Worm (Caenorhabditis elegans) whole organism, young adult: ENCODE measurements around the gene R11H6.4.

ENCODE experiments used
- B0019.2 ChIP-seq: fragments of 200-800 bp; sonication (Bioruptor generic); conservative IDR thresholded peaks from 2 replicates; pipeline ENCODE4 v1.3.6; 2022; ENCODE audit warnings: missing genetic modification reagents, missing genetic modification characterization, missing compliant biosample characterization
- B0336.3 ChIP-seq: fragments of 200-800 bp; sonication (Bioruptor generic); IDR thresholded peaks from 2 replicates; pipeline ENCODE4 v1.3.6; 2022; ENCODE audit warnings: missing genetic modification characterization, missing compliant biosample characterization
- F22D6.2 ChIP-seq: sonication (generic microtip); optimal IDR thresholded peaks from 2 replicates; lab custom pipeline; 2016; ENCODE audit warnings: mild to moderate bottlenecking, missing genetic modification characterization, missing compliant biosample characterization
- F39B2.1 ChIP-seq: fragments of 200-800 bp; sonication (Bioruptor generic); IDR thresholded peaks from 2 replicates; pipeline ENCODE4 v1.3.6; 2022; ENCODE audit warnings: missing genetic modification reagents, missing genetic modification characterization, missing compliant biosample characterization
- F57A8.1 ChIP-seq: fragments of 200-800 bp; sonication (Bioruptor generic); optimal IDR thresholded peaks from 2 replicates; lab custom pipeline; 2018; ENCODE audit warnings: mild to moderate bottlenecking, missing genetic modification characterization, moderate library complexity, missing compliant biosample characterization
- T07F8.4 ChIP-seq: sonication (generic microtip); optimal IDR thresholded peaks from 2 replicates; lab custom pipeline; 2016; ENCODE audit warnings: mild to moderate bottlenecking, missing genetic modification characterization, moderate library complexity, missing compliant biosample characterization
- Y56A3A.18 ChIP-seq: fragments of 200-800 bp; sonication (Bioruptor generic); IDR thresholded peaks from 2 replicates; pipeline ENCODE4 v1.3.6; 2022; ENCODE audit warnings: missing genetic modification reagents, missing genetic modification characterization, missing compliant biosample characterization
- Y67H2A.10 ChIP-seq: fragments of 200-800 bp; sonication (Bioruptor generic); conservative IDR thresholded peaks from 2 replicates; pipeline ENCODE4 v1.3.6; 2022; ENCODE audit warnings: missing genetic modification reagents, missing genetic modification characterization, missing compliant biosample characterization
- Y95B8A.8 ChIP-seq: fragments of 200-800 bp; sonication (Bioruptor generic); IDR thresholded peaks from 2 replicates; pipeline ENCODE4 v1.3.6; 2022; ENCODE audit warnings: missing genetic modification reagents, missing genetic modification characterization, missing compliant biosample characterization
- aptf-2 ChIP-seq: fragments of 200-800 bp; sonication (Bioruptor generic); conservative IDR thresholded peaks from 2 replicates; pipeline ENCODE4 v1.3.6; 2022; ENCODE audit warnings: missing genetic modification reagents, missing genetic modification characterization, missing compliant biosample characterization
- athp-1 ChIP-seq: sonication (generic microtip); optimal IDR thresholded peaks from 2 replicates; lab custom pipeline; 2017; ENCODE audit warnings: mild to moderate bottlenecking, missing genetic modification characterization, missing compliant biosample characterization
- attf-5 ChIP-seq: fragments of 200-800 bp; sonication (Bioruptor generic); optimal IDR thresholded peaks from 2 replicates; lab custom pipeline; 2018; ENCODE audit warnings: mild to moderate bottlenecking, missing genetic modification characterization, missing compliant biosample characterization
- ccch-3 ChIP-seq: fragments of 200-800 bp; sonication (Bioruptor generic); optimal IDR thresholded peaks from 2 replicates; lab custom pipeline; 2018; ENCODE audit warnings: mild to moderate bottlenecking, missing genetic modification characterization, missing compliant biosample characterization
- cebp-2 ChIP-seq: fragments of 200-800 bp; sonication (Bioruptor generic); IDR thresholded peaks from 2 replicates; pipeline ENCODE4 v1.3.6; 2022; ENCODE audit warnings: missing genetic modification characterization, missing compliant biosample characterization
- ceh-27 ChIP-seq: fragments of 200-800 bp; sonication (Bioruptor generic); optimal IDR thresholded peaks from 2 replicates; lab custom pipeline; 2018; ENCODE audit warnings: mild to moderate bottlenecking, missing genetic modification characterization, moderate library complexity, missing compliant biosample characterization
- ceh-40 ChIP-seq: fragments of 200-800 bp; sonication (Bioruptor generic); IDR thresholded peaks from 2 replicates; pipeline ENCODE4 v1.3.6; 2022; ENCODE audit warnings: missing genetic modification characterization, missing compliant biosample characterization
- dox-1 ChIP-seq: fragments of 200-800 bp; sonication (Bioruptor generic); IDR thresholded peaks from 2 replicates; pipeline ENCODE4 v1.3.6; 2022; ENCODE audit warnings: missing genetic modification reagents, missing genetic modification characterization, missing compliant biosample characterization
- dpff-1 ChIP-seq: sonication (generic microtip); optimal IDR thresholded peaks from 2 replicates; lab custom pipeline; 2017; ENCODE audit warnings: mild to moderate bottlenecking, missing genetic modification characterization, missing compliant biosample characterization
- dpl-1 ChIP-seq: fragments of 150-350 bp; optimal IDR thresholded peaks from 2 replicates; lab custom pipeline; 2014; ENCODE audit warnings: missing biosample characterization, missing genetic modification reagents, missing genetic modification characterization
- egl-44 ChIP-seq: fragments of 200-800 bp; sonication (Bioruptor generic); IDR thresholded peaks from 2 replicates; pipeline ENCODE4 v1.3.6; 2022; ENCODE audit warnings: missing genetic modification reagents, missing genetic modification characterization, missing compliant biosample characterization
- ets-4 ChIP-seq: fragments of 200-800 bp; sonication (Bioruptor generic); optimal IDR thresholded peaks from 2 replicates; lab custom pipeline; 2018; ENCODE audit warnings: mild to moderate bottlenecking, missing genetic modification characterization, missing compliant biosample characterization
- gei-17 ChIP-seq: fragments of 200-800 bp; sonication (Bioruptor generic); optimal IDR thresholded peaks from 2 replicates; lab custom pipeline; 2018; ENCODE audit warnings: mild to moderate bottlenecking, missing genetic modification characterization, missing compliant biosample characterization
- hlh-26 ChIP-seq: fragments of 200-800 bp; sonication (Bioruptor generic); conservative IDR thresholded peaks from 2 replicates; pipeline ENCODE4 v1.3.6; 2022; ENCODE audit warnings: missing genetic modification reagents, missing genetic modification characterization, missing compliant biosample characterization
- hmg-20 ChIP-seq: fragments of 200-800 bp; sonication (Bioruptor generic); IDR thresholded peaks from 2 replicates; pipeline ENCODE4 v1.3.6; 2022; ENCODE audit warnings: missing genetic modification reagents, missing genetic modification characterization, missing compliant biosample characterization
- lin-26 ChIP-seq: fragments of 200-800 bp; sonication (Bioruptor generic); IDR thresholded peaks from 2 replicates; pipeline ENCODE4 v1.3.6; 2022; ENCODE audit warnings: missing genetic modification reagents, missing genetic modification characterization, missing compliant biosample characterization
- lsl-1 ChIP-seq: fragments of 200-800 bp; sonication (Bioruptor generic); optimal IDR thresholded peaks from 2 replicates; lab custom pipeline; 2018; ENCODE audit warnings: mild to moderate bottlenecking, missing genetic modification characterization, moderate library complexity, missing compliant biosample characterization
- lsy-27 ChIP-seq: sonication (generic microtip); optimal IDR thresholded peaks from 2 replicates; lab custom pipeline; 2017; ENCODE audit warnings: missing genetic modification characterization, mild to moderate bottlenecking, missing compliant biosample characterization, antibody characterized with exemption, missing genotype, borderline replicate concordance; ENCODE audit not compliant: insufficient read depth
- mcd-1 ChIP-seq: fragments of 200-800 bp; sonication (Bioruptor generic); IDR thresholded peaks from 2 replicates; pipeline ENCODE4 v1.3.6; 2022; ENCODE audit warnings: missing genetic modification reagents, missing genetic modification characterization, missing compliant biosample characterization
- nhr-120 ChIP-seq: fragments of 200-800 bp; sonication (Bioruptor generic); IDR thresholded peaks from 2 replicates; pipeline ENCODE4 v1.3.6; 2022; ENCODE audit warnings: missing genetic modification characterization, missing compliant biosample characterization
- pbrm-1 ChIP-seq: fragments of 200-800 bp; sonication (Bioruptor generic); IDR thresholded peaks from 2 replicates; pipeline ENCODE4 v1.3.6; 2022; ENCODE audit warnings: missing genetic modification reagents, missing genetic modification characterization, missing compliant biosample characterization
- sea-2 ChIP-seq: fragments of 200-800 bp; sonication (Bioruptor generic); IDR thresholded peaks from 2 replicates; pipeline ENCODE4 v1.3.6; 2022; ENCODE audit warnings: missing genetic modification characterization, missing compliant biosample characterization
- snpc-1.1 ChIP-seq: sonication (generic microtip); optimal IDR thresholded peaks from 2 replicates; lab custom pipeline; 2017; ENCODE audit warnings: missing genetic modification characterization, mild to moderate bottlenecking, missing compliant biosample characterization, antibody characterized with exemption, moderate library complexity, missing genotype, missing genetic modification reagents; ENCODE audit not compliant: insufficient read depth
- somi-1 ChIP-seq: fragments of 200-800 bp; sonication (Bioruptor generic); optimal IDR thresholded peaks from 2 replicates; lab custom pipeline; 2018; ENCODE audit warnings: mild to moderate bottlenecking, missing genetic modification characterization, missing compliant biosample characterization
- tbx-9 ChIP-seq: sonication (generic microtip); optimal IDR thresholded peaks from 2 replicates; lab custom pipeline; 2016; ENCODE audit warnings: borderline replicate concordance, missing genetic modification characterization, inconsistent platforms, missing compliant biosample characterization
- ztf-6 ChIP-seq: fragments of 200-800 bp; sonication (Bioruptor generic); IDR thresholded peaks from 2 replicates; pipeline ENCODE4 v1.3.6; 2022; ENCODE audit warnings: missing genetic modification reagents, missing genetic modification characterization, missing compliant biosample characterization

R11H6.4 gene

DNA sequence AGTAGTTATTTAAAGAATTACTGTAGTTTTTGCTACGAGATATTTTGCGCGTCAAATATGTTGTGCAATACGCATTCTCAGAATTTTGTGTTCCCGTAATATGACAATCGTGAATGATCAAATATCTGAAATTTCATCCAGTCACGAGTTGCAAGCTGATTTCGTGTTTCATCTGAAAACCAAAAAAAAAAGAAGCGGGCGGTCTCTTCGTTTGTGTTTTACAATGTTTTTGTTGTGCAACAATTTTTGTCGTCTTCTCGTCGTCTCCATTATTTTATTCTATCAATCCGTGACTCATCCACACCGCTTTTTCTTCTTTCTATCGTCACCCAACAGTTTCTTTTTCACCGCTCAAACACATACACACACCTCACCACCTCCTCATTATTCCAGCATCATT is at the start of gene R11H6.4:
R11H6.4 (plus strand) TSS at position 301 of the 400 bp plus-strand sequence.
- TF ChIP-seq dox-1 (GFP tag; lab: Robert Waterston, UW) (no peak), gei-17 (GFP tag; lab: Kevin White, UChicago) (no peak), attf-5 (GFP tag; lab: Kevin White, UChicago) (no peak), T07F8.4 (tag; lab: Kevin White, UChicago) (no peak), hmg-20 (GFP tag; lab: Robert Waterston, UW) (no peak), Y95B8A.8 (GFP tag; lab: Robert Waterston, UW) (no peak), ceh-40 (GFP tag; lab: Robert Waterston, UW) (no peak), B0019.2 (no peak), egl-44 (GFP tag; lab: Robert Waterston, UW) (no peak), sea-2 (GFP tag; lab: Robert Waterston, UW) (no peak), F39B2.1 (GFP tag; lab: Robert Waterston, UW) (no peak)

ce11 chrV:14562589-14562988 is 47.2 kb upstream of the R11H6.4 start, which contains the start of gene C53A5.11:
C53A5.11 (plus strand) TSS chrV:14562889.
- TF ChIP-seq ccch-3 (GFP tag; lab: Kevin White, UChicago) (no peak), cebp-2 (no peak), ztf-6 (no peak), F22D6.2 (tag; lab: Kevin White, UChicago) (no peak), lsy-27 (tag; lab: Kevin White, UChicago) (no peak), F57A8.1 (GFP tag; lab: Kevin White, UChicago) (no peak), snpc-1.1 (tag; lab: Kevin White, UChicago) (no peak), Y67H2A.10 (GFP tag; lab: Robert Waterston, UW) (no peak), pbrm-1 (GFP tag; lab: Robert Waterston, UW) (no peak), aptf-2 (GFP tag; lab: Robert Waterston, UW) (no peak), lsl-1 (GFP tag; lab: Kevin White, UChicago) (no peak)

DNA sequence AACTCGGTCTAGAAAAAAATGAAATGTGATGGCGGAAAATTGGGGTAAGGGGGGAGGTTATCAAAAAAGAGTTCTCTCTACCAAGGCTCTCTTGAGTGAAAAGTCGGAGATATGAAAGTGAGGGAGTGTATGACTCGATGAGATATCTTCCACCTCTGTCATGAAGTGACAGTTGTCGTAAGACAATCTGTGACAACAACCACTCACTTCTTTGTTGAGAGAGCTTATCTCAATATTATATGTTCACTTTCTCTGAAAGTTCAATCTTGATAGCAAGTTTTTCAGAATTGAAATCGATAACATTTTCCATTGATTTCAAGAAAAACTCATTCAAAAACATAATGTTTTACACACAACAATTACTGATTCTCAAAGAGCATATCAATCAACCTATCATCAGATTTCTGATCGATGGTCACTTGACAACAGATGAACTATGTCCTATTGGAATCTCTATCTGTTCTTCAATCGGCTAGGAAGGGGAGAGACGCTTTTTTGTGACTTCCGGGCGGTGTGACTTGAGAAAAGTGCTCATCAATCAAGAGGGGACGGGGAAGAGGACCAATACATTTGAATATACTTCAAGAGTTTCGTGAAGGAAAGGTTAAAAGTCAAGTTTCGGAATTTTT is 32.9 kb upstream of the R11H6.4 start:
- TF ChIP-seq tbx-9 (tag; lab: Kevin White, UChicago) (no peak), ets-4 (GFP tag; lab: Kevin White, UChicago) (no peak), dpl-1 (GFP tag; lab: Kevin White, UChicago) (no peak), lin-26 (GFP tag; lab: Robert Waterston, UW) (no peak), B0336.3 (GFP tag; lab: Robert Waterston, UW) (no peak), dpff-1 (tag; lab: Kevin White, UChicago) (no peak), ccch-3 (GFP tag; lab: Kevin White, UChicago) (no peak)

DNA sequence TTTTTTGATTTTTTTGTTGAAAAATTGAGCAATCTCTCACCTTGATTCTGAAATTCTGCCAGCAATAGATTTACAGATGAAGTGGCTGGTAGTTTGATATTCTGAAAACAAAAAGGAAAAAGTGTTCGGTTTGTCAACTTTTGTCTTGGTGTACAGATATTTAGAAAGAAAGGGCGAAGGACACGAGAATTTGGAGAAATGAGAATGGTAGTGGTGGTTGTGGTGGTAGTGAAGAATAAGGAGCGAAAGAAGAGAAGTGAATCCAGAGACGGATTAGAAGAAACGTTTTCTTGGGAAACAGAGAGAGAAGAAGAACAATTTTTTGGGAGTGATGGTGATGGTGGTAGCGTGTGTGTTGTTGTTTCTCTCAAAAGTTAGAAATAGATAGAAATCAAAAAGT is 30.1 kb upstream of the R11H6.4 start, which contains the start of gene gar-3:
gar-3 (minus strand) TSS at position 101 of the 400 bp plus-strand sequence.
- TF ChIP-seq attf-5 (GFP tag; lab: Kevin White, UChicago) (no peak), ceh-27 (no peak), hmg-20 (GFP tag; lab: Robert Waterston, UW) (no peak), nhr-120 (GFP tag; lab: Robert Waterston, UW) (no peak), athp-1 (tag; lab: Kevin White, UChicago) (no peak)

DNA sequence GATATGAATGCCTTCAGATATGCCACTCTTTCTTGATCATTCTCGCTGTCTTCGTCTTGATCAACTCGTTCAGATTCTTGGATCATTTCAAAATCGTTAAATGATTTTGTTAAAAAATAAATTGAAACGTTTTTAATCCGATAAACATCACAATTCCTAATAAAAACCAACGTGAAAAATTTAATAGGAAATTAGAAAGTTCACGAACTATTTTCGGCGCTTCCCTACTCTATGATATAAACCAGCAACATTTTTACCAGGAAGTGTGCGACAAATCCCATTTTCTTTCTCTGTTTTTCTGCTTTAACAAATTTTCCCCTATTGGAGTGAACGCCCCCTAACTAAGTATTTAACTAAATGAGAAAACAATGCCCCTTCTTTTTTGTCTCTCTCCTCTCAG is 24.4 kb upstream of the R11H6.4 start, which contains the start of gene Y40H4A.2:
Y40H4A.2 (minus strand) TSS at position 101 of the 400 bp plus-strand sequence.
- TF ChIP-seq F39B2.1 (GFP tag; lab: Robert Waterston, UW): no peak
- no peak for TF ChIP-seq hlh-26 (GFP tag; lab: Robert Waterston, UW)
- no peak for TF ChIP-seq mcd-1
- TF ChIP-seq lsl-1 (GFP tag; lab: Kevin White, UChicago): no peak
- TF ChIP-seq Y56A3A.18 (GFP tag; lab: Robert Waterston, UW): no peak
- TF ChIP-seq B0019.2: no peak
- no peak for TF ChIP-seq somi-1 (GFP tag; lab: Kevin White, UChicago)
